Fruit fly (Drosophila melanogaster) whole organism, embryonic: Measurements from ENCODE around the gene CG17738.

Experiments
- Bgb ChIP-seq: fragments of 200-800 bp; sonication (Bioruptor generic); IDR thresholded peaks from 2 replicates; pipeline ENCODE4 v1.3.6; 2022; ENCODE audit warnings: missing biosample characterization, missing genetic modification characterization; ENCODE audit not compliant: partially characterized antibody
- BtbVII ChIP-seq: fragments of 200-800 bp; sonication (Bioruptor generic); optimal IDR thresholded peaks from 3 replicates; lab custom pipeline; 2017; ENCODE audit warnings: missing biosample characterization, mild to moderate bottlenecking, missing genetic modification characterization
- CG10267 ChIP-seq: fragments of 200-800 bp; sonication (Bioruptor generic); optimal IDR thresholded peaks from 2 replicates; lab custom pipeline; 2018; ENCODE audit warnings: missing biosample characterization, mild to moderate bottlenecking, missing genetic modification characterization, moderate library complexity
- CG11093 ChIP-seq: fragments of 200-800 bp; sonication (Bioruptor generic); IDR thresholded peaks from 3 replicates; pipeline ENCODE4 v1.3.6; 2022; ENCODE audit warnings: missing biosample characterization, missing genetic modification characterization
- CG1233 ChIP-seq: fragments of 200-800 bp; sonication (Bioruptor generic); optimal IDR thresholded peaks from 4 replicates; lab custom pipeline; 2018; ENCODE audit warnings: missing biosample characterization, mild to moderate bottlenecking, missing genetic modification characterization
- CG13894 ChIP-seq: fragments of 200-800 bp; sonication (Bioruptor generic); optimal IDR thresholded peaks from 3 replicates; lab custom pipeline; 2018; ENCODE audit warnings: missing biosample characterization, mild to moderate bottlenecking, missing genetic modification characterization, moderate library complexity
- CG14860 ChIP-seq: fragments of 200-800 bp; sonication (Bioruptor generic); IDR thresholded peaks from 3 replicates; pipeline ENCODE4 v1.3.6; 2022; ENCODE audit warnings: missing biosample characterization, missing genetic modification characterization; ENCODE audit not compliant: partially characterized antibody
- CG14965 ChIP-seq: fragments of 200-800 bp; sonication (Bioruptor generic); optimal IDR thresholded peaks from 2 replicates; lab custom pipeline; 2016; ENCODE audit warnings: missing biosample characterization, missing genetic modification characterization, borderline replicate concordance
- CG16815 ChIP-seq: fragments of 200-800 bp; sonication (Bioruptor generic); optimal IDR thresholded peaks from 3 replicates; lab custom pipeline; 2017; ENCODE audit warnings: missing biosample characterization, mild to moderate bottlenecking, missing genetic modification characterization
- CG2712 ChIP-seq: fragments of 200-800 bp; optimal IDR thresholded peaks from 3 replicates; lab custom pipeline; 2019; ENCODE audit warnings: missing biosample characterization, mild to moderate bottlenecking, missing genetic modification characterization, moderate library complexity
- CG30403 ChIP-seq: fragments of 200-800 bp; sonication (Bioruptor generic); optimal IDR thresholded peaks from 3 replicates; lab custom pipeline; 2016; ENCODE audit warnings: missing biosample characterization, missing genetic modification characterization
- CG31441 ChIP-seq: fragments of 200-800 bp; sonication (Bioruptor generic); IDR thresholded peaks from 2 replicates; pipeline ENCODE4 v1.3.6; 2022; ENCODE audit warnings: missing biosample characterization, missing genetic modification characterization
- CG3163 ChIP-seq: fragments of 200-800 bp; sonication (Bioruptor generic); optimal IDR thresholded peaks from 3 replicates; lab custom pipeline; 2016; ENCODE audit warnings: missing biosample characterization, missing genetic modification characterization
- CG32532 ChIP-seq: fragments of 200-800 bp; sonication (Bioruptor generic); IDR thresholded peaks from 2 replicates; pipeline ENCODE4 v1.3.6; 2022; ENCODE audit warnings: missing biosample characterization, missing genetic modification characterization
- CG33557 ChIP-seq: fragments of 200-800 bp; sonication (Bioruptor generic); optimal IDR thresholded peaks from 2 replicates; lab custom pipeline; 2019; ENCODE audit warnings: missing biosample characterization, mild to moderate bottlenecking, missing genetic modification characterization, moderate library complexity
- CG34376 ChIP-seq: fragments of 200-800 bp; sonication (Bioruptor generic); optimal IDR thresholded peaks from 2 replicates; lab custom pipeline; 2018; ENCODE audit warnings: missing biosample characterization, mild to moderate bottlenecking, missing genetic modification characterization
- CG3726 ChIP-seq: fragments of 200-800 bp; sonication (Bioruptor generic); IDR thresholded peaks from 3 replicates; pipeline ENCODE4, ENCODE4 v1.3.6; 2022; ENCODE audit warnings: missing biosample characterization, missing genetic modification characterization
- CG4424 ChIP-seq: fragments of 200-800 bp; sonication (Bioruptor generic); optimal IDR thresholded peaks from 3 replicates; lab custom pipeline; 2016; ENCODE audit warnings: missing biosample characterization, missing genetic modification characterization
- CG4707 ChIP-seq: fragments of 200-800 bp; sonication (Bioruptor generic); optimal IDR thresholded peaks from 2 replicates; lab custom pipeline; 2018; ENCODE audit warnings: missing biosample characterization, mild to moderate bottlenecking, missing genetic modification characterization, moderate library complexity
- CG4820 ChIP-seq: fragments of 200-800 bp; sonication (Bioruptor generic); optimal IDR thresholded peaks from 3 replicates; lab custom pipeline; 2016; ENCODE audit warnings: missing biosample characterization, missing genetic modification characterization
- CG7271 ChIP-seq: fragments of 200-800 bp; sonication (Bioruptor generic); optimal IDR thresholded peaks from 2 replicates; lab custom pipeline; 2018; ENCODE audit warnings: missing biosample characterization, mild to moderate bottlenecking, missing genetic modification characterization, moderate library complexity
- CG7556 ChIP-seq: fragments of 200-800 bp; sonication (Bioruptor generic); optimal IDR thresholded peaks from 2 replicates; lab custom pipeline; 2017; ENCODE audit warnings: missing biosample characterization, mild to moderate bottlenecking, missing genetic modification characterization
- CG7928 ChIP-seq: fragments of 200-800 bp; sonication (Bioruptor generic); optimal IDR thresholded peaks from 2 replicates; lab custom pipeline; 2017; ENCODE audit warnings: missing biosample characterization, mild to moderate bottlenecking, missing genetic modification characterization
- CG8290 ChIP-seq, 3 experiments: fragments of 200-800 bp; sonication (Bioruptor generic); optimal IDR thresholded peaks; 2 replicates each; lab custom pipeline; 2016 to 2019; ENCODE audit warnings: missing biosample characterization in 3 of 3, missing genetic modification characterization in 3 of 3, mild to moderate bottlenecking in 2 of 3, moderate library complexity in 1 of 3
- CG8765 ChIP-seq: fragments of 200-800 bp; sonication (Bioruptor generic); IDR thresholded peaks from 2 replicates; pipeline ENCODE4 v1.3.6; 2022; ENCODE audit warnings: missing biosample characterization, missing genetic modification characterization
- D19A ChIP-seq: fragments of 200-800 bp; optimal IDR thresholded peaks from 3 replicates; lab custom pipeline; 2019; ENCODE audit warnings: missing biosample characterization, mild to moderate bottlenecking, missing genetic modification characterization, moderate library complexity
- Deaf1 ChIP-seq: fragments of 200-800 bp; optimal IDR thresholded peaks from 3 replicates; lab custom pipeline; 2019; ENCODE audit warnings: missing biosample characterization, mild to moderate bottlenecking, missing genetic modification characterization, moderate library complexity
- Dip2 ChIP-seq: fragments of 200-800 bp; sonication (Bioruptor generic); IDR thresholded peaks from 2 replicates; pipeline ENCODE4 v1.3.6; 2022; ENCODE audit warnings: missing biosample characterization, missing genetic modification characterization
- HHEX ChIP-seq: fragments of 200-800 bp; sonication (Bioruptor generic); optimal IDR thresholded peaks from 3 replicates; lab custom pipeline; 2017; ENCODE audit warnings: missing biosample characterization, mild to moderate bottlenecking, missing genetic modification characterization, missing genetic modification reagents
- Hr78 ChIP-seq, 2 experiments: fragments of 200-800 bp in 1 of 2; fragments of >200 bp in 1 of 2; sonication (Bioruptor generic) in 1 of 2; optimal IDR thresholded peaks; 2 replicates each; lab custom pipeline; 2017 to 2019; ENCODE audit warnings: missing biosample characterization in 2 of 2, missing genetic modification characterization in 2 of 2, mild to moderate bottlenecking in 1 of 2, moderate library complexity in 1 of 2
- Lpt ChIP-seq: fragments of >200 bp; optimal IDR thresholded peaks from 2 replicates; lab custom pipeline; 2018; ENCODE audit warnings: missing biosample characterization, missing genetic modification characterization
- Mes4 ChIP-seq: fragments of 200-800 bp; sonication (Bioruptor generic); optimal IDR thresholded peaks from 2 replicates; lab custom pipeline; 2016; ENCODE audit warnings: missing biosample characterization, missing genetic modification characterization
- Mrtf ChIP-seq: fragments of 200-800 bp; sonication (Bioruptor generic); IDR thresholded peaks from 3 replicates; pipeline ENCODE4 v1.3.6; 2022; ENCODE audit warnings: missing biosample characterization, missing genetic modification characterization
- Sry-δ ChIP-seq: fragments of 200-800 bp; sonication (Bioruptor generic); optimal IDR thresholded peaks from 2 replicates; lab custom pipeline; 2016; ENCODE audit warnings: missing biosample characterization, missing genetic modification characterization
- Vsx1 ChIP-seq: fragments of 200-800 bp; sonication (Bioruptor generic); optimal IDR thresholded peaks from 2 replicates; lab custom pipeline; 2017; ENCODE audit warnings: missing biosample characterization, mild to moderate bottlenecking, missing genetic modification characterization, missing genetic modification reagents
- br ChIP-seq: fragments of >200 bp; optimal IDR thresholded peaks from 2 replicates; lab custom pipeline; 2017
- bsh ChIP-seq, 2 experiments: fragments of 200-800 bp; sonication (Bioruptor generic); optimal IDR thresholded peaks; 2 replicates each; lab custom pipeline; 2017 to 2018; ENCODE audit warnings: mild to moderate bottlenecking in 2 of 2, missing biosample characterization in 2 of 2, missing genetic modification characterization in 2 of 2, moderate library complexity in 1 of 2
- disco-r ChIP-seq: fragments of 200-800 bp; sonication (Bioruptor generic); optimal IDR thresholded peaks from 2 replicates; lab custom pipeline; 2016; ENCODE audit warnings: missing biosample characterization, missing genetic modification characterization
- dpn ChIP-seq, 2 experiments: fragments of 200-800 bp; sonication (Bioruptor generic); optimal IDR thresholded peaks; 3 replicates each; lab custom pipeline; 2016; ENCODE audit warnings: missing biosample characterization in 2 of 2, missing genetic modification characterization in 2 of 2
- fu2 ChIP-seq: fragments of 200-800 bp; sonication (Bioruptor generic); optimal IDR thresholded peaks from 2 replicates; lab custom pipeline; 2016; ENCODE audit warnings: missing biosample characterization, missing genetic modification characterization
- knrl ChIP-seq: fragments of 200-800 bp; sonication (Bioruptor generic); IDR thresholded peaks from 3 replicates; pipeline ENCODE4 v1.3.6; 2022; ENCODE audit warnings: missing biosample characterization, missing genetic modification characterization; ENCODE audit not compliant: partially characterized antibody
- mirr ChIP-seq: fragments of 200-800 bp; sonication (Bioruptor generic); optimal IDR thresholded peaks from 3 replicates; lab custom pipeline; 2018; ENCODE audit warnings: missing biosample characterization, mild to moderate bottlenecking, missing genetic modification characterization
- nmo ChIP-seq: fragments of 200-800 bp; sonication (Bioruptor generic); optimal IDR thresholded peaks from 2 replicates; lab custom pipeline; 2018; ENCODE audit warnings: missing biosample characterization, mild to moderate bottlenecking, missing genetic modification characterization, moderate library complexity
- odd ChIP-seq: fragments of 200-800 bp; sonication (Bioruptor generic); optimal IDR thresholded peaks from 2 replicates; lab custom pipeline; 2017; ENCODE audit warnings: missing biosample characterization, mild to moderate bottlenecking, missing genetic modification characterization
- pfk ChIP-seq: fragments of 200-800 bp; sonication (Bioruptor generic); optimal IDR thresholded peaks from 2 replicates; lab custom pipeline; 2018; ENCODE audit warnings: missing biosample characterization, mild to moderate bottlenecking, missing genetic modification characterization, moderate library complexity
- pros ChIP-seq: fragments of 200-800 bp; sonication (Bioruptor generic); optimal IDR thresholded peaks from 3 replicates; lab custom pipeline; 2019; ENCODE audit warnings: missing biosample characterization, mild to moderate bottlenecking, missing genetic modification characterization, moderate library complexity
- psq ChIP-seq: fragments of 200-800 bp; sonication (Bioruptor generic); optimal IDR thresholded peaks from 2 replicates; lab custom pipeline; 2017; ENCODE audit warnings: missing biosample characterization, missing genetic modification characterization
- rib ChIP-seq: fragments of 200-800 bp; sonication (Bioruptor generic); IDR thresholded peaks from 2 replicates; pipeline ENCODE4 v1.3.6; 2022; ENCODE audit warnings: missing biosample characterization, missing genetic modification characterization
- ro ChIP-seq: fragments of 200-800 bp; sonication (Bioruptor generic); IDR thresholded peaks from 2 replicates; pipeline ENCODE4 v1.3.6; 2022; ENCODE audit warnings: missing biosample characterization, missing genetic modification characterization
- sob ChIP-seq: fragments of 200-800 bp; sonication (Bioruptor generic); IDR thresholded peaks from 2 replicates; pipeline ENCODE4 v1.3.6; 2022; ENCODE audit warnings: missing biosample characterization, missing genetic modification characterization
- stc ChIP-seq: fragments of 200-800 bp; sonication (Bioruptor generic); IDR thresholded peaks from 2 replicates; pipeline ENCODE4 v1.3.6; 2022; ENCODE audit warnings: missing biosample characterization, missing genetic modification characterization

CG17738 gene

DNA sequence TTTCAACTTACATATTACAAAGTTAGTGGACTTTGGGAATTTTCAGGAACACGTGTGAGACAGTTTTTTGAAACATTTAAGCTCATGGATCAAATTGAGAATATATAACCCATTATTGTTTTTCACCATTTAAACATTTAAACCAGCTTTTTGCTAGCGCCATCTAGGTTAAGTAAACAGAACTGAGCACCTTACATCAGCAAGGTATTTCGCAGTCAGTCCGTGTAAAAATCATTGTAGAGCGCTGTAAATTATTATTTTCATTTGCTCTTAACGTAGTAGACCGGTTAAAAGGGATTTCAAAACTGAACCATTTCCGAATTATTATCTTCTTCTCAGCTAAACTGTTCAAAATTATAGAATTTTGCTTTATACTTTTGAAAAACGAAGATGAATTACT lies 48.6 kb upstream of the CG17738 start, which contains the start of gene Rsbp15 (continued):
- TF ChIP-seq dpn (GFP tag; optimal IDR thresholded peaks at IDR 0.05; lab: Kevin White, UChicago) (no peak), CG14860 (GFP tag; lab: Robert Waterston, UW) (no peak), br (lab: Kevin White, UChicago) (no peak), CG3726 (GFP tag; lab: Robert Waterston, UW) (no peak), Dip2 (GFP tag; lab: Robert Waterston, UW) (peak; percentile 97), pfk (no peak), CG10267 (tag; lab: Kevin White, UChicago) (no peak), HHEX (GFP tag; lab: Kevin White, UChicago) (no peak), disco-r (GFP tag; lab: Kevin White, UChicago) (no peak), CG8765 (no peak), Deaf1 (no peak), CG34376 (no peak), CG7271 (no peak), CG33557 (GFP tag; lab: Kevin White, UChicago) (no peak), CG4820 (GFP tag; lab: Kevin White, UChicago) (no peak), bsh (GFP tag; optimal IDR thresholded peaks at IDR 0.05; lab: Kevin White, UChicago) (no peak), rib (GFP tag; lab: Robert Waterston, UW) (no peak), CG31441 (GFP tag; lab: Robert Waterston, UW) (no peak), CG3163 (GFP tag; lab: Kevin White, UChicago) (no peak), CG7556 (GFP tag; lab: Kevin White, UChicago) (no peak), Vsx1 (GFP tag; lab: Kevin White, UChicago) (no peak), CG4707 (GFP tag; lab: Kevin White, UChicago) (no peak), Mrtf (GFP tag; lab: Robert Waterston, UW) (no peak), CG4424 (GFP tag; lab: Kevin White, UChicago) (no peak), CG8290 (GFP tag; optimal IDR thresholded peaks at IDR 0.05; lab: Kevin White, UChicago) (no peak), CG8290 (tag; optimal IDR thresholded peaks at IDR 0.05; lab: Kevin White, UChicago) (no peak), Sry-δ (GFP tag; lab: Kevin White, UChicago) (no peak), CG1233 (GFP tag; lab: Kevin White, UChicago) (no peak), CG2712 (tag; lab: Kevin White, UChicago) (no peak), pros (GFP tag; lab: Kevin White, UChicago) (no peak), Mes4 (GFP tag; lab: Kevin White, UChicago) (no peak), ro (GFP tag; lab: Robert Waterston, UW) (no peak), CG32532 (peak; percentile 6; the same call in 1 of the 2 replicates), odd (GFP tag; lab: Kevin White, UChicago) (no peak), mirr (no peak), CG14965 (GFP tag; lab: Kevin White, UChicago) (no peak), CG11093 (GFP tag; lab: Robert Waterston, UW) (no peak), CG30403 (GFP tag; lab: Kevin White, UChicago) (no peak), BtbVII (no peak), fu2 (GFP tag; lab: Kevin White, UChicago) (no peak), CG13894 (no peak), psq (GFP tag; lab: Kevin White, UChicago) (no peak), Lpt (GFP tag; lab: Kevin White, UChicago) (no peak), stc (GFP tag; lab: Robert Waterston, UW) (no peak), CG7928 (no peak), knrl (GFP tag; lab: Robert Waterston, UW) (peak; percentile 51; the same call in 2 of the 3 replicates), D19A (tag; lab: Kevin White, UChicago) (no peak), Hr78 (GFP tag; optimal IDR thresholded peaks at IDR 0.05; lab: Kevin White, UChicago) (no peak), CG16815 (GFP tag; lab: Kevin White, UChicago) (no peak), sob (GFP tag; lab: Robert Waterston, UW) (0 out of 2 replicates have a peak, but pooled peaks have one; percentile 16), Bgb (GFP tag; lab: Robert Waterston, UW) (peak; percentile 72), nmo (GFP tag; lab: Kevin White, UChicago) (no peak)
